Worm (Caenorhabditis elegans): Measurements from ENCODE around the gene nhr-233.

nhr-233 gene

DNA sequence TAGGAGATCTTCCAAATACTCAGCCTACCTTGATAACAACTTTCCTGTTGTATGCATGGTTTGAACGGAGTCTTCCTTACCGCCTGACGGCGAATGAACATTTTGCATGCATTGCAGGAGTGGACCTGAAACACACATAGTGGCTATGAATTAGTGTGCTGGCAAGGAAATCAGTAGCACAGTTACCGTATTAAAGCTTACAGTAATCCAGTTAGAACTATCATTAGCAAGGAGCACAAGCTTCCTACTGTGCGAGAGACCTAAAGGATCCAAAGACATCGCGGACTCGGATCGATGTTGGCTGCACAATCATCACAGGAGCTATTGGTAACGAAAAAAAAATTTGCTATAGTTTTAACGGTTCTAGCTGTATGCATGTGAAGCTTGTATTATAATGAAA, at the start of gene nhr-233:
TSS of gene nhr-233 (minus strand) at position 101 of the 400 bp plus-strand sequence.
- TF ChIP-seq hlh-30 (tag; optimal IDR thresholded peaks at IDR 0.05; ENCODE audit: insufficient read depth) (no peak), ref-2 (tag; optimal IDR thresholded peaks at IDR 0.05) (no peak), zip-5 (tag; optimal IDR thresholded peaks at IDR 0.05) (no peak), ceh-2 (tag; optimal IDR thresholded peaks at IDR 0.05) (no peak), ceh-31 (tag; optimal IDR thresholded peaks at IDR 0.05) (no peak), nhr-11 (tag; optimal IDR thresholded peaks at IDR 0.05) (no peak), C38D4.7 (GFP tag; optimal IDR thresholded peaks at IDR 0.05) (no peak), ceh-30 (tag; optimal IDR thresholded peaks at IDR 0.05) (no peak), pax-1 (tag; optimal IDR thresholded peaks at IDR 0.05) (no peak), ceh-18 (tag; optimal IDR thresholded peaks at IDR 0.05) (no peak)

DNA sequence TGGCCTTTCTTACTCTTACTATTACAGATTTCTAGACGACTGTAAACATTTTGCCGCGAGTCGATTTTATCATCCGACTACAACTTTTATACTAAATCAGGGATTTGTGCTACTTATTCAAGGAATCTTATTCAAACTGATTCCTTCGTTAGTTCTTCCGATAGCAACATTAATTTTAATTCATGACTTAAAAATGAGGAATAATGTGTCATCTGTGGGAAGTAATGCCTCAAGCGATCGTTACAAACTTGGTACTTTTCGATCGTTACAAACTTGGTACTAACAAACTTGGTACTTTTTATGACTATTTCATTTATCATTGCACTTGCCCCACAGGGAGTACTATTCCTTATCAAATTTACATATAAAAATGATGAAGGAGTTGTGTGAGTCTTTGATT, 46.9 kb upstream of the nhr-233 start, which contains the start of gene Y70C5A.4:
TSS of gene Y70C5A.4 (plus strand) at position 301 of the 400 bp plus-strand sequence.
- no peak for TF ChIP-seq sdc-2 (tag; optimal IDR thresholded peaks at IDR 0.05)
- no peak for TF ChIP-seq ref-2 (tag; optimal IDR thresholded peaks at IDR 0.05)
- TF ChIP-seq ceh-9 (tag; optimal IDR thresholded peaks at IDR 0.05): no peak
- no peak for TF ChIP-seq ceh-31 (tag; optimal IDR thresholded peaks at IDR 0.05)
- no peak for TF ChIP-seq hlh-8 (tag; optimal IDR thresholded peaks at IDR 0.05)
- no peak for TF ChIP-seq ceh-2 (tag; optimal IDR thresholded peaks at IDR 0.05)
- TF ChIP-seq pqm-1 (tag; optimal IDR thresholded peaks at IDR 0.05): no peak

DNA sequence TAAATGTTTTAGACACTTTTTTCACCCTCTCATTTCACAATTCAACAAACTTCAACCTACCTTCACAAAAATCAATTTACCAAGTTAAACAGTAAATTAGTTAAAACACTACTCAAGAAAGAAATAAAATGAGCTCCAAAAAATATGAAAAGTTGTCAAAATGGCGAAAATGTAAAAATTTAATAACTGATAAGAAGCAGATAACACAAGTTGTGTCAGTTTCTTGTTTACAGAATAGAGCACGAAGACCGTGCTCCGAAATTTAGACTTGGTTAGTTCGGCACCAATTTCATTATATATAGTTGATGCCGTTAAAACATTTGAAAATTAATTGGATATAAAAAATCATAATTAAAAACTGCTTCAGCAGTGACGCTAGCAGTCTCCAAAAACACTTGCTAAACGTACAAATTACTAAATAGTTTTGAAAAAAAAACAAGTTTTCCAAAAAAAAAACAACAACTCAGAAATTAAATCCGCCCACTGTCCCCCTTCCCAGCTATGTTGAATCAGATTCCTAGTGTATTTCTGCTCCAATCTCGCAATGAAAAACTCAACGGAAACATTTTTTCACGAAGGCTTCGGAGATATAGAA, 40.3 kb upstream of the nhr-233 start, which contains the start of gene srw-54:
TSS of gene srw-54 (plus strand) at position 545 of the 595 bp plus-strand sequence.
- TF ChIP-seq hlh-15 (tag; optimal IDR thresholded peaks at IDR 0.05) (no peak), che-1 (tag; optimal IDR thresholded peaks at IDR 0.05) (no peak), ceh-24 (tag; optimal IDR thresholded peaks at IDR 0.05) (no peak), pqm-1 (tag; optimal IDR thresholded peaks at IDR 0.05) (no peak), unc-86 (tag; optimal IDR thresholded peaks at IDR 0.05) (no peak), rnt-1 (tag; optimal IDR thresholded peaks at IDR 0.05) (no peak), ceh-48 (tag; optimal IDR thresholded peaks at IDR 0.05) (no peak), ceh-18 (tag; optimal IDR thresholded peaks at IDR 0.05) (no peak), lim-6 (tag; optimal IDR thresholded peaks at IDR 0.05) (no peak), unc-42 (tag; optimal IDR thresholded peaks at IDR 0.05) (no peak)

DNA sequence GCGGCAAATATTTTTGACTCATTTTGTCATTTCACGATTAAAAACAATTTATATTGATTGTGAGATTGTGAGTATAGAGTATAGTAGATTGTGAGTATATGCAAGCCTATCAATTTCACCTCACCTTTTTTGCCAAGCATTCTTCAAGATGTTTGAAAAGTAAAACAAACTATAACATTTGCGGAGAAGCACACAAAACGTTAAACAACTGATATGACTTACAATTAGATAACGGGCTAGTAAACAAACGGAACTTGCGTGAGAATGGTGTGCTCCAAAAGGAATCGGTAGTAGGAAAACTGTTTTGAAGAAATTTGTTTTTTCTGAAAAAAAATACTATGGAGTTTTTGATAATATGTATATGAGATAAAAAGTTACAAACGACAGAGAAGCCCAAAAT, 39.5 kb upstream of the nhr-233 start:
- TF ChIP-seq dmd-4 (tag; optimal IDR thresholded peaks at IDR 0.05; ENCODE audit: borderline replicate concordance): no peak
- no peak for TF ChIP-seq nhr-232 (tag; optimal IDR thresholded peaks at IDR 0.05)
- TF ChIP-seq ceh-30 (tag; optimal IDR thresholded peaks at IDR 0.05): no peak
- TF ChIP-seq F13H6.1 (tag; optimal IDR thresholded peaks at IDR 0.05): no peak
- no peak for TF ChIP-seq ceh-31 (tag; optimal IDR thresholded peaks at IDR 0.05)
- TF ChIP-seq C38D4.7 (GFP tag; optimal IDR thresholded peaks at IDR 0.05): no peak
- TF ChIP-seq unc-86 (tag; optimal IDR thresholded peaks at IDR 0.05): no peak
- no peak for TF ChIP-seq syd-9 (tag; optimal IDR thresholded peaks at IDR 0.05)
- no peak for TF ChIP-seq ama-1 (optimal IDR thresholded peaks at IDR 0.05)
- no peak for TF ChIP-seq Y22D7AL.16 (tag; optimal IDR thresholded peaks at IDR 0.05)
- no peak for TF ChIP-seq tbx-2 (tag; optimal IDR thresholded peaks at IDR 0.05)
- no peak for TF ChIP-seq elt-4 (tag; optimal IDR thresholded peaks at IDR 0.05)
- no peak for TF ChIP-seq unc-42 (tag; optimal IDR thresholded peaks at IDR 0.05)
- TF ChIP-seq sox-4 (tag; optimal IDR thresholded peaks at IDR 0.05): no peak
- TF ChIP-seq zip-5 (tag; optimal IDR thresholded peaks at IDR 0.05): no peak

DNA sequence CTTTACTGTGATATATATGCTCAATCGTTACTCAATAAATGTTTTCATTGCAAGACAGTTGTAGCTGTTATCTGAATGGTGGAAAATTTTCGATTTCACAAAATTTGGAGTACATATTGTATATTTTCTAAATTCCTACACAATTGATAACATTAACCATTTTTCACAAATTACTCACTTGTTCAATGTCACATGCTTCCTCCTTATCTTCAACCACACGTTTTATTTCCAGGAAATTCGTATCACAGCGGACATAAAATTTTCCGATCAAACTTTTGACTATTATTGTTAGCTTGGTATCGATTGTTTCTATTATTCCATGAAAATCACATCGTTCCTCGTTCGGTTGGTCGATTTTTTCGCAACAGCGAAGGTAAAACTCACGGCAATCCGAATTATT, 37.9 kb upstream of the nhr-233 start:
- no peak for TF ChIP-seq syd-9 (tag; optimal IDR thresholded peaks at IDR 0.05)
- no peak for TF ChIP-seq ets-4 (tag; optimal IDR thresholded peaks at IDR 0.05)
- TF ChIP-seq lim-6 (tag; optimal IDR thresholded peaks at IDR 0.05): no peak
- TF ChIP-seq fkh-10 (GFP tag; optimal IDR thresholded peaks at IDR 0.05): no peak
- no peak for TF ChIP-seq hlh-15 (tag; optimal IDR thresholded peaks at IDR 0.05)
- no peak for TF ChIP-seq ceh-31 (tag; optimal IDR thresholded peaks at IDR 0.05)
- no peak for TF ChIP-seq ceh-24 (tag; optimal IDR thresholded peaks at IDR 0.05)
- TF ChIP-seq elt-4 (tag; optimal IDR thresholded peaks at IDR 0.05): no peak
- no peak for TF ChIP-seq C38D4.7 (GFP tag; optimal IDR thresholded peaks at IDR 0.05)
- TF ChIP-seq pha-4 (tag; optimal IDR thresholded peaks at IDR 0.05): no peak
- no peak for TF ChIP-seq nfya-1 (tag; optimal IDR thresholded peaks at IDR 0.05)
- TF ChIP-seq pha-2 (tag; optimal IDR thresholded peaks at IDR 0.05): no peak
- TF ChIP-seq ceh-2 (tag; optimal IDR thresholded peaks at IDR 0.05): no peak
- no peak for TF ChIP-seq ztf-16 (tag; optimal IDR thresholded peaks at IDR 0.05)
- TF ChIP-seq ceh-19 (GFP tag; optimal IDR thresholded peaks at IDR 0.05): no peak
- no peak for TF ChIP-seq hlh-8 (tag; optimal IDR thresholded peaks at IDR 0.05)
- TF ChIP-seq ceh-6 (GFP tag; optimal IDR thresholded peaks at IDR 0.05): no peak
- TF ChIP-seq T23F11.4 (GFP tag; optimal IDR thresholded peaks at IDR 0.05): no peak
- TF ChIP-seq F13H6.1 (tag; optimal IDR thresholded peaks at IDR 0.05): no peak
